Fruit fly (Drosophila melanogaster) whole organism, embryonic: ENCODE data around the gene CG17819.

Experiments
- Antp ChIP-seq: fragments of 200-800 bp; sonication (Bioruptor generic); optimal IDR thresholded peaks from 3 replicates; lab custom pipeline; 2016; ENCODE audit warnings: missing biosample characterization, missing genetic modification characterization
- CG10431 ChIP-seq: fragments of 200-800 bp; sonication (Bioruptor generic); optimal IDR thresholded peaks from 3 replicates; lab custom pipeline; 2018; ENCODE audit warnings: missing biosample characterization, mild to moderate bottlenecking, missing genetic modification characterization
- CG12071 ChIP-seq: fragments of 200-800 bp; sonication (Bioruptor generic); optimal IDR thresholded peaks from 3 replicates; lab custom pipeline; 2018; ENCODE audit warnings: missing biosample characterization, mild to moderate bottlenecking, missing genetic modification characterization
- CG12391 ChIP-seq: fragments of 200-800 bp; sonication (Bioruptor generic); optimal IDR thresholded peaks from 3 replicates; lab custom pipeline; 2018; ENCODE audit warnings: missing biosample characterization, mild to moderate bottlenecking, missing genetic modification characterization, moderate library complexity
- CG16779 ChIP-seq: fragments of 200-800 bp; sonication (Bioruptor generic); IDR thresholded peaks from 2 replicates; pipeline ENCODE4 v1.3.6; 2022; ENCODE audit warnings: missing biosample characterization, missing genetic modification characterization
- CG2199 ChIP-seq: fragments of 200-800 bp; sonication (Bioruptor generic); IDR thresholded peaks from 3 replicates; pipeline ENCODE4 v1.3.6; 2022; ENCODE audit warnings: missing biosample characterization, missing genetic modification characterization
- CG2678 ChIP-seq: fragments of 200-800 bp; sonication (Bioruptor generic); optimal IDR thresholded peaks from 3 replicates; lab custom pipeline; 2019; ENCODE audit warnings: missing biosample characterization, mild to moderate bottlenecking, missing genetic modification characterization, moderate library complexity
- CG3065 ChIP-seq: fragments of 200-800 bp; sonication (Bioruptor generic); optimal IDR thresholded peaks from 2 replicates; lab custom pipeline; 2016; ENCODE audit warnings: missing biosample characterization, missing genetic modification characterization
- CG32772 ChIP-seq: fragments of 200-800 bp; sonication (Bioruptor generic); IDR thresholded peaks from 2 replicates; pipeline ENCODE4 v1.3.6; 2022; ENCODE audit warnings: missing biosample characterization, missing genetic modification characterization
- CG3838 ChIP-seq: fragments of 200-800 bp; sonication (Bioruptor generic); optimal IDR thresholded peaks from 3 replicates; lab custom pipeline; 2016; ENCODE audit warnings: missing biosample characterization, missing genetic modification characterization
- CG6272 ChIP-seq: fragments of 200-800 bp; sonication (Bioruptor generic); IDR thresholded peaks from 2 replicates; pipeline ENCODE4 v1.3.6; 2022; ENCODE audit warnings: missing biosample characterization, missing genetic modification characterization
- CG6854 ChIP-seq: fragments of 200-800 bp; sonication (Bioruptor generic); optimal IDR thresholded peaks from 3 replicates; lab custom pipeline; 2017; ENCODE audit warnings: missing biosample characterization, mild to moderate bottlenecking, missing genetic modification characterization
- CG9437 ChIP-seq: fragments of 200-800 bp; sonication (Bioruptor generic); optimal IDR thresholded peaks from 2 replicates; lab custom pipeline; 2018; ENCODE audit warnings: missing biosample characterization, mild to moderate bottlenecking, missing genetic modification characterization
- Dfd ChIP-seq, 2 experiments: fragments of >200 bp; optimal IDR thresholded peaks; 2 replicates each; lab custom pipeline; 2017; ENCODE audit warnings: missing biosample characterization in 2 of 2, missing genetic modification characterization in 2 of 2
- Elba2 ChIP-seq: fragments of 200-800 bp; sonication (Bioruptor generic); optimal IDR thresholded peaks from 3 replicates; lab custom pipeline; 2016; ENCODE audit warnings: missing biosample characterization, missing genetic modification characterization
- Ets65A ChIP-seq: fragments of 200-800 bp; sonication (Bioruptor generic); peaks from one replicate; lab custom pipeline; 2016; ENCODE audit warnings: missing biosample characterization, missing genetic modification characterization
- HLHmδ ChIP-seq: fragments of 200-800 bp; sonication (Bioruptor generic); optimal IDR thresholded peaks from 2 replicates; lab custom pipeline; 2018; ENCODE audit warnings: missing biosample characterization, mild to moderate bottlenecking, missing genetic modification characterization, moderate library complexity
- Lim3 ChIP-seq: fragments of 200-800 bp; sonication (Bioruptor generic); IDR thresholded peaks from 2 replicates; pipeline ENCODE4 v1.3.6; 2022; ENCODE audit warnings: missing biosample characterization, missing genetic modification characterization
- MBD-R2 ChIP-seq: fragments of 200-800 bp; sonication (Bioruptor generic); IDR thresholded peaks from 2 replicates; pipeline ENCODE4 v1.3.6; 2022; ENCODE audit warnings: missing biosample characterization, missing genetic modification characterization
- Mad ChIP-seq: fragments of 200-800 bp; sonication (Bioruptor generic); optimal IDR thresholded peaks from 2 replicates; lab custom pipeline; 2016; ENCODE audit warnings: missing biosample characterization, missing genetic modification characterization
- Nf-YC ChIP-seq: fragments of 200-800 bp; optimal IDR thresholded peaks from 3 replicates; lab custom pipeline; 2019; ENCODE audit warnings: missing biosample characterization, mild to moderate bottlenecking, missing genetic modification characterization, moderate library complexity
- Rfx ChIP-seq: fragments of 200-800 bp; sonication (Bioruptor generic); IDR thresholded peaks from 2 replicates; pipeline ENCODE4 v1.3.6; 2022; ENCODE audit warnings: missing biosample characterization, missing genetic modification characterization
- Vsx1 ChIP-seq: fragments of 200-800 bp; sonication (Bioruptor generic); optimal IDR thresholded peaks from 2 replicates; lab custom pipeline; 2017; ENCODE audit warnings: missing biosample characterization, mild to moderate bottlenecking, missing genetic modification characterization, missing genetic modification reagents
- ara ChIP-seq: fragments of 200-800 bp; sonication (Bioruptor generic); IDR thresholded peaks from 2 replicates; pipeline ENCODE4 v1.3.6; 2022; ENCODE audit warnings: missing biosample characterization, missing genetic modification characterization
- az2 ChIP-seq: fragments of 200-800 bp; sonication (Bioruptor generic); optimal IDR thresholded peaks from 3 replicates; lab custom pipeline; 2016; ENCODE audit warnings: missing biosample characterization, missing genetic modification characterization
- crol ChIP-seq: fragments of 200-800 bp; sonication (Bioruptor generic); IDR thresholded peaks from 2 replicates; pipeline ENCODE4 v1.3.6; 2022; ENCODE audit warnings: missing biosample characterization, missing genetic modification characterization
- dmrt11E ChIP-seq: fragments of 200-800 bp; sonication (Bioruptor generic); optimal IDR thresholded peaks from 3 replicates; lab custom pipeline; 2018; ENCODE audit warnings: missing biosample characterization, mild to moderate bottlenecking, missing genetic modification characterization, moderate library complexity
- ftz-f1 ChIP-seq: fragments of 200-800 bp; sonication (Bioruptor generic); optimal IDR thresholded peaks from 2 replicates; lab custom pipeline; 2016; ENCODE audit warnings: missing biosample characterization, missing genetic modification characterization
- gfzf ChIP-seq: fragments of 200-800 bp; sonication (Bioruptor generic); optimal IDR thresholded peaks from 2 replicates; lab custom pipeline; 2016; ENCODE audit warnings: missing biosample characterization, mild to moderate bottlenecking, missing genetic modification characterization, moderate library complexity
- grn ChIP-seq: fragments of 200-800 bp; sonication (Bioruptor generic); optimal IDR thresholded peaks from 3 replicates; lab custom pipeline; 2017; ENCODE audit warnings: missing biosample characterization, missing genetic modification characterization
- ind ChIP-seq: fragments of 200-800 bp; sonication (Bioruptor generic); optimal IDR thresholded peaks from 3 replicates; lab custom pipeline; 2016; ENCODE audit warnings: missing biosample characterization, missing genetic modification characterization
- jumu ChIP-seq: fragments of 200-800 bp; sonication (Bioruptor generic); optimal IDR thresholded peaks from 3 replicates; lab custom pipeline; 2016; ENCODE audit warnings: missing biosample characterization, missing genetic modification characterization
- lilli ChIP-seq: fragments of 200-800 bp; sonication (Bioruptor generic); optimal IDR thresholded peaks from 3 replicates; lab custom pipeline; 2016; ENCODE audit warnings: missing biosample characterization, missing genetic modification characterization
- lov ChIP-seq, 2 experiments: fragments of 200-800 bp in 1 of 2; fragments of >200 bp in 1 of 2; sonication (Bioruptor generic) in 1 of 2; IDR thresholded peaks in 1 of 2; optimal IDR thresholded peaks in 1 of 2; 2 replicates in 1 of 2; 3 replicates in 1 of 2; pipeline versions ENCODE4 v1.3.6 to Lab custom; 2017 to 2022; ENCODE audit warnings: missing biosample characterization in 1 of 2, missing genetic modification characterization in 1 of 2
- pnt ChIP-seq: fragments of 200-800 bp; sonication (Bioruptor generic); optimal IDR thresholded peaks from 3 replicates; lab custom pipeline; 2016; ENCODE audit warnings: missing biosample characterization, missing genetic modification characterization
- pros ChIP-seq: fragments of 200-800 bp; sonication (Bioruptor generic); optimal IDR thresholded peaks from 3 replicates; lab custom pipeline; 2019; ENCODE audit warnings: missing biosample characterization, mild to moderate bottlenecking, missing genetic modification characterization, moderate library complexity
- sd ChIP-seq: fragments of 200-800 bp; sonication (Bioruptor generic); optimal IDR thresholded peaks from 3 replicates; lab custom pipeline; 2018; ENCODE audit warnings: missing biosample characterization, mild to moderate bottlenecking, missing genetic modification characterization, moderate library complexity
- sens ChIP-seq: fragments of 200-800 bp; sonication (Bioruptor generic); peaks from one replicate; lab custom pipeline; 2016; ENCODE audit warnings: missing biosample characterization, missing genetic modification characterization
- sr ChIP-seq: fragments of 200-800 bp; sonication (Bioruptor generic); IDR thresholded peaks from 3 replicates; pipeline ENCODE4 v1.3.6; 2022; ENCODE audit warnings: missing biosample characterization, missing genetic modification characterization
- tin ChIP-seq: fragments of 200-800 bp; sonication (Bioruptor generic); optimal IDR thresholded peaks from 3 replicates; lab custom pipeline; 2016; ENCODE audit warnings: missing biosample characterization, missing genetic modification characterization
- tx ChIP-seq: fragments of 200-800 bp; sonication (Bioruptor generic); optimal IDR thresholded peaks from 2 replicates; lab custom pipeline; 2016; ENCODE audit warnings: missing biosample characterization, missing genetic modification characterization

Gene CG17819

DNA sequence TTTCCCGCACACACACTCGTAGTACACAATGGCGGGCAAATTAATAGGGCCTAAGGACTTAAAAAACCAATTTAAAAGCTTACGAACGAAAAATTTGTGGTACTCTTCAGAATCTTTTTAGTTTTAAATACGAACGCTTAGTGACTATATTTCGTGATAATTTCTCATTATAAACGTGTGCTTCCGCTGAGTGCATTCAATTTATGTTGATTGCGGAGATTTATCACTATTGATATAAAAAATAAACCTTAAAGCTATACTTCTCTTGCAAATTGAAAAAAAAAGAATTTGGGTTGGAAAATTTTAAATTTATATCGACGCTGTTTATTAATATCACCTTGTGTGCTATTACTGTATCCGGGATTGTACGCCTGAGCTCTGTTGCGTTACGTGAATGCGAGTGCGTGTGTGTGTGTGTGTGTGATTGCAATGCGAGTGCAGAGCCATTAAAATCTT is 36.3 kb downstream of the CG17819 start (continued):
- TF ChIP-seq Lim3 (GFP tag; lab: Robert Waterston, UW) (no peak), CG12391 (tag; lab: Kevin White, UChicago) (peak; percentile 73), dmrt11E (tag; lab: Kevin White, UChicago) (peak; percentile 82), Elba2 (peak; percentile 45), jumu (peak; percentile 30), CG3838 (GFP tag; lab: Kevin White, UChicago) (no peak), CG6854 (no peak), CG9437 (GFP tag; lab: Kevin White, UChicago) (peak; percentile 79), CG6272 (GFP tag; lab: Robert Waterston, UW) (no peak), CG3065 (GFP tag; lab: Kevin White, UChicago) (peak; percentile 30), Nf-YC (tag; lab: Kevin White, UChicago) (peak; percentile 43), Dfd (GFP tag; optimal IDR thresholded peaks at IDR 0.05; lab: Kevin White, UChicago) (no peak), tin (GFP tag; lab: Kevin White, UChicago) (peak; percentile 74), Antp (peak; percentile 61), Vsx1 (peak; percentile 50), gfzf (GFP tag; lab: Kevin White, UChicago) (no peak), pnt (GFP tag; lab: Kevin White, UChicago) (peak; percentile 61), CG10431 (GFP tag; lab: Kevin White, UChicago) (peak; percentile 0), ind (GFP tag; lab: Kevin White, UChicago) (peak; percentile 45), CG2678 (tag; lab: Kevin White, UChicago) (peak; percentile 80), Mad (GFP tag; lab: Kevin White, UChicago) (peak; percentile 36), HLHmδ (GFP tag; lab: Kevin White, UChicago) (no peak), MBD-R2 (GFP tag; lab: Robert Waterston, UW) (no peak), lov (optimal IDR thresholded peaks at IDR 0.05; lab: Kevin White, UChicago) (no peak), lov (GFP tag; IDR thresholded peaks at IDR 0.05; lab: Robert Waterston, UW) (no peak), ara (GFP tag; lab: Robert Waterston, UW) (peak; percentile 60; the same call in 1 of the 2 replicates), tx (GFP tag; lab: Kevin White, UChicago) (peak; percentile 32), Ets65A (GFP tag; lab: Kevin White, UChicago) (peak; percentile 92)

DNA sequence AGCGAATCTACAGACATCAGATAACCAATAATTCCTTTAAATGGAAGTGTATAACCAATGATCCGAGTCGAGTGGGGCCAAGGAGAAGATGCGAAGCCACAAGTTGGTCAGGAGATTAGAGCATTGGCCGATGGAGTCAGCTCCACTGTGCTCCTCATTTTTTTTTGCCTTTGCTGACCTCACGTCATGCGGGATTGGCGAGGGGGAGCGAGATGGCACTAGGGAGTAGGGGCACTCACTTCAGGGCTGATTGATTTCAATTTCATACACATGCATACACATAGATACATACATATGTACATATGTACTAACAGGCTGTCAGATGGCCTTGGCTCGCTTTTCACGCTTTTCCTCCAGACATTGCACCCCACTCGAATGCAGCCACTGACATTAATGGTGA is 37.1 kb downstream of the CG17819 start:
- TF ChIP-seq CG12071 (GFP tag; lab: Kevin White, UChicago) (no peak), CG16779 (0 out of 2 replicates have a peak, but pooled peaks have one; percentile 14), lilli (GFP tag; lab: Kevin White, UChicago) (no peak), sens (GFP tag; lab: Kevin White, UChicago) (peak; percentile 50)
- TF ChIP-seq, all 482 proteins: peak for 2

DNA sequence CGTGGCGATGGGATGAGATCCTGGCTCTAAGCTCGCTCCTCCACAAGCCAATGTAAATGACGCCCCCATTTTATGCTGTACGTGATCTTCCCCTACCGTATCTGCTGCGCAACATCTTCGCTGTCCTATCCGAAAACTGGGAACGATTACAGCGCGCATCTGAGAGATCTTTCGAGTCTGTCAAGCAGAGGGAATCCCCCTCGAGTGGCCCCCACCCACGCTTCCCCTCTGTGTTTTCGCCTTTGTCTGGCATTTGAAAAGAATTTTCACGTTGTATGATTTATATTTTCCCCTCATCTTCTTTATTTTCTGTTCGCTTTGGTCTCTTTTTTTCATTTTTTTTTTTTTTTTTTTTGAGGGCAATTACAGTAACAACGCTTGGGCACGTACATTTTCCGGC is 37.9 kb downstream of the CG17819 start:
- TF ChIP-seq pros (GFP tag; lab: Kevin White, UChicago) (peak; percentile 4), sd (tag; lab: Kevin White, UChicago) (peak; percentile 29), grn (peak; percentile 36), CG32772 (peak; percentile 48; the same call in 1 of the 2 replicates), az2 (no peak), Rfx (GFP tag; lab: Robert Waterston, UW) (0 out of 2 replicates have a peak, but pooled peaks have one; percentile 10), crol (GFP tag; lab: Robert Waterston, UW) (peak; percentile 65; the same call in 1 of the 2 replicates), ftz-f1 (GFP tag; lab: Kevin White, UChicago) (no peak), sr (GFP tag; lab: Robert Waterston, UW) (peak; percentile 55; the same call in 2 of the 3 replicates), CG2199 (GFP tag; lab: Robert Waterston, UW) (0 out of 3 replicates have a peak, but pooled peaks have one; percentile 58)
